Fruit fly (Drosophila melanogaster) whole organism: ENCODE results near the gene CG45105.

ENCODE experiments used
- CG8478 ChIP-seq: fragments of >200 bp; optimal IDR thresholded peaks from 2 replicates; lab custom pipeline; 2018; ENCODE audit warnings: inconsistent platforms
- psq ChIP-seq: fragments of >200 bp; optimal IDR thresholded peaks from 2 replicates; lab custom pipeline; 2017

DNA sequence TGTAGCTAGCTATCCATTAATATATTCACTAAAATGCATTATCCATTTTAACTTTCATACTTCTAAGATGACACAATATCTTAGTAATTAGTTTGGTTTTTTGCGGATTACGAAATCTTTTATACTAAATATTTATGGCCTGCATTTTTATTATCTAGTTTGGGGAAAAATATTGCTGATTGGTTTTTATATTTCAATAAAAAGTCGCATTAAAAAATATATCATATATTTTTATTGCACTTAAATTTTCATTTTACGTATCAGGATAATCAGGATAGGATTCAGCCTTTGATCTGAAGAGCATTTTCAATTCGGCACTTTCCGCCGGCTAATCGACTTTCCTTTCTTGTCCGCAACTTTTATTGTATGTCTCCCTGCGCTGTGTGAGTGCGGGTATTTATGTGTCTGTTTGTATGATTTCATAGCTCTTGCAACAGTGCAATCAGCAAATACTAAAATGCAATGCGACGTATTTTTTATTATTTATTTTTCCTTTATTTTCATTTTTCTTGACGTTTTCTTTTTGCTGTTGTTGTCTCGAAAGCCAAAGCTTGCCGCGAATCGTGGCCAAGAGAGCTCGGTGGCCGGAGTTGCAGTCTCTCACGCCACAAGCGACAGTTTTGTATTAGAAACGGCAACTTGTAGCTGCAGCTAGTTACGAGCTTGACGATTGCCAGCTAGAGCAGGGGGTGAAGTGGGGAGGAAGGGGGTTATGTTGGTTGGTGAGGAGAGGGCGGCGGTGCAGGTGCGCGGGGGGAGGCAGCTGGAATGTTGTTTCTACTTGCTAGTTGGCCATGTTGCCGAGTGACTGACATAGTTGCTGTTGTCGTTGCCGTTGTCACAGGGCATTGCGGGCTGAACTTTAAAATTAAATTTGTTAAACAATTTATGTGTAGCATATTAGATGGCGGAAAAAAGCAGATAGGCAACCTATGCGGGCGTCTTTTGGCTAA, 5.1 kb upstream of the CG45105 start:
- TF ChIP-seq CG8478 (lab: Kevin White, UChicago) (no peak), psq (lab: Kevin White, UChicago) (no peak)
